Fruit fly (Drosophila melanogaster) Kc167 (cell line): Measurements from ENCODE around the gene nrv1.

Experiments used
- h ChIP-seq: fragments of >200 bp; optimal IDR thresholded peaks from 3 replicates; lab custom pipeline; 2018; ENCODE audit warnings: missing external identifiers
- psq ChIP-seq: fragments of >200 bp; optimal IDR thresholded peaks from 2 replicates; lab custom pipeline; 2017; ENCODE audit warnings: missing external identifiers
- ttk ChIP-seq: sonication (Bioruptor generic); optimal IDR thresholded peaks from 2 replicates; lab custom pipeline; 2017; ENCODE audit warnings: missing external identifiers

DNA sequence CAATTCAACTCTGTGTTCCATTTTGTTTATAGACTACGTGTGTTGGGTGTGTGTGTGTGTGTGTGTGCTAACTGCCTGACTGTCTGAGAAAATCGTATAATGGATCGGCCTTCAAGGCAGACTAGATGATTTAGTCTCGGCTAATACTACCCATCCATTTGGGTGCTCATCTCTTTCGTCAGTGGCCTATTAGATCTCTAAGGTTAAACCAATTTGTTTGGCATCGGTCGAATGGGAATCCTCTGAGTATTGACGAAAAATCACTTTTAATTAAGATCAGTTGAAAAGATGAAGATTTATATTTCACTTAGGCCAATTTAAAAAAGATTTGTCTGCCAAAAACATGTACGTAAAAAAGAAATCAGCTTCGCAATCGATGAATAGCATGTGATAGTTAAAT lies 41.1 kb downstream of the nrv1 start, which contains the start of gene CG31910:
- TF ChIP-seq h (lab: Kevin White, UChicago): no peak
- no peak for TF ChIP-seq ttk (lab: Kevin White, UChicago)
- no peak for TF ChIP-seq psq (lab: Kevin White, UChicago)
